Worm (Caenorhabditis elegans) whole organism, mixed stage, embryonic: ENCODE results near the gene nemp-1.

Experiments
- M03D4.4 ChIP-seq: sonication (generic microtip); optimal IDR thresholded peaks from 2 replicates; lab custom pipeline; 2017; ENCODE audit warnings: mild to moderate bottlenecking, missing genetic modification characterization, missing compliant biosample characterization
- blmp-1 ChIP-seq: fragments of 150-350 bp; optimal IDR thresholded peaks from 2 replicates; lab custom pipeline; 2014; ENCODE audit warnings: missing biosample characterization, missing genetic modification characterization
- ces-1 ChIP-seq: fragments of 150-350 bp; optimal IDR thresholded peaks from 2 replicates; lab custom pipeline; 2014; ENCODE audit warnings: missing biosample characterization, missing genetic modification reagents, missing genetic modification characterization
- unc-39 ChIP-seq: fragments of 150-350 bp; optimal IDR thresholded peaks from 2 replicates; lab custom pipeline; 2014; ENCODE audit warnings: missing biosample characterization, missing genetic modification characterization
- zip-8 ChIP-seq: fragments of 150-350 bp; optimal IDR thresholded peaks from 2 replicates; lab custom pipeline; 2014; ENCODE audit warnings: missing biosample characterization, missing genetic modification characterization
- ztf-11 ChIP-seq: fragments of 150-350 bp; optimal IDR thresholded peaks from 2 replicates; lab custom pipeline; 2014; ENCODE audit warnings: missing biosample characterization, missing genetic modification characterization

DNA sequence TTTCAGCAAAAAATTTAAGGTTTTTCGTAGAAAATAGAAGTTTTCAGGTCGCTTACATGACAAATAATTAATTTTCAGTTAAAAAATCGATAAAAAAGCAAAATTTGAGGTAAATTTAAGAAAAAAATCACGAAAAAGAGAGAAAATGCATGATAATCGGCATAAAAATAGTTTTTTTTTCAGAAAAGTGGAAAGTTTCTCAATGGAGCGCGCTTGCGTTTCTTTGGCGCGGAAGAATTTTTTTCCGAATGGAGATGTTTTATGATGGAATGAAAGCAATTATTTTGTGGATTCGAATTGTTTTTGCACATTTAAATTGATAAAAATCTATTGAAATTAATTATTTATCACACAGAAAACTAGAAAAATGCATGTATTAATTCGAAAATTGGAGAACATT, 48.2 kb upstream of the nemp-1 start:
- TF ChIP-seq ces-1 (GFP tag; lab: Kevin White, UChicago), result no peak
- no peak for TF ChIP-seq zip-8 (tag; lab: Kevin White, UChicago)
- TF ChIP-seq blmp-1 (tag; lab: Kevin White, UChicago), result no peak
- TF ChIP-seq unc-39 (tag; lab: Kevin White, UChicago), result no peak
- no peak for TF ChIP-seq ztf-11 (tag; lab: Kevin White, UChicago)
- TF ChIP-seq M03D4.4 (tag; lab: Kevin White, UChicago), result no peak
